Worm (Caenorhabditis elegans) whole organism, midembryonic: ENCODE measurements around the gene Y43C5A.2.

Experiments used
- flt-1 ChIP-seq: fragments of 200-800 bp; sonication (Bioruptor generic); IDR thresholded peaks from 2 replicates; pipeline ENCODE4 v1.3.6; 2022; ENCODE audit warnings: missing genetic modification characterization, missing compliant biosample characterization
- med-1 ChIP-seq: sonication (generic microtip); optimal IDR thresholded peaks from 2 replicates; lab custom pipeline; 2017; ENCODE audit warnings: missing genetic modification characterization, mild to moderate bottlenecking, missing compliant biosample characterization, antibody characterized with exemption, missing genetic modification reagents; ENCODE audit not compliant: insufficient read depth
- ref-1 ChIP-seq: fragments of 200-800 bp; sonication (Bioruptor generic); conservative IDR thresholded peaks from 2 replicates; pipeline ENCODE4 v1.3.6; 2022; ENCODE audit warnings: missing genetic modification reagents, missing genetic modification characterization, missing compliant biosample characterization
- ztf-23 ChIP-seq: fragments of 200-800 bp; sonication (Bioruptor generic); IDR thresholded peaks from 2 replicates; pipeline ENCODE4 v1.3.6; 2022; ENCODE audit warnings: missing genetic modification reagents, missing genetic modification characterization, missing compliant biosample characterization

DNA sequence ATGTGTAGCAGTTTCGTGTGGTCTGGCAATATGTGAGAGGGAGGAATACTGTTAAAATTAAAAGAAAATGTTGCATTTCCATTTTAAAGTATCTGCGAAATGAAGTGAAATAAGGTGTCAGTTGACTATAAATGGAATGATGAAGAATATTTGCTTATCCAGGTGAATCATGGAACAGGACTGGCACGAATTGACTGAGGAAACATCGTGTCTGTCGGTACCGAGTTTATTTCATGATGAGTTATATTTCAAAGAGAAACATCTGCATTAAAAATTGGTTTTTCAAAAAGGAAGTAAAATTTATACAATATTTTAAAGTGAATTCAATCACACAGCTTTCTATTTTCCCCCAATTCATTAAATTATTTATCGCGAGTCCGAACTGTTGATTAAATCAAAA, 42.1 kb upstream of the Y43C5A.2 start, which contains the start of gene F01G10.6:
- TF ChIP-seq flt-1 (GFP tag; lab: Robert Waterston, UW) (no peak), ztf-23 (GFP tag; lab: Robert Waterston, UW) (no peak), med-1 (GFP tag; lab: Kevin White, UChicago) (no peak), ref-1 (GFP tag; lab: Robert Waterston, UW) (no peak)
